Worm (Caenorhabditis elegans): ENCODE results near the gene clec-25.

DNA sequence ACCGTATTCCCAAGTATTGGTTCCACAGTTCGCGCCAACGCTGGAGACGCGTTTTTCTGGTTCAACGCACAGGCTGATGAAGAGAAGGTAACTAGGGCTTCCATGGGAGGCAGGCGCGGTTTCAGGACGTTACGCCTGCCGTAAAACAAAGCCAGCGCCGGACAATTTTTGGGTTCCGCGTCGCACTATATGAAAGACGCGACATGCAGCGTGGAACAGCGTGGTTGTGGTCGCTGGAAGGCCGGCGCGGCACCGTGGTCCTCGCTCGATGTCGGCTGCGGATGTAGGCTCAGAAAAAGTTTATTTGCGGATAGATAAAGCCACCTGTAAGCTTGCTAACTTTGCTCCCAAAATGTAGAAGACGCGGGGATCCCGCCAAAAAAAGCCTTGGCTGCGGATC is 4.6 kb upstream of the clec-25 start:
- TF ChIP-seq unc-62 (GFP tag; optimal IDR thresholded peaks at IDR 0.05) (no peak), sptf-1 (tag; optimal IDR thresholded peaks at IDR 0.05) (no peak), nhr-28 (tag; optimal IDR thresholded peaks at IDR 0.05) (no peak), ceh-39 (tag; optimal IDR thresholded peaks at IDR 0.05) (no peak), lin-32 (GFP tag; optimal IDR thresholded peaks at IDR 0.05) (no peak), pha-4 (tag; optimal IDR thresholded peaks at IDR 0.05) (no peak)
